Fruit fly (Drosophila melanogaster): ENCODE results near the gene Sras.

Sras gene

dm6 chr3L:5535659-5536058 is 27.9 kb upstream of the Sras start, which contains the start of gene CG13285:
Gene CG13285, minus strand, starts transcription at chr3L:5535759.
- TF ChIP-seq Rel (GFP tag; optimal IDR thresholded peaks at IDR 0.05) = no peak
- no peak for TF ChIP-seq Rel (tag; optimal IDR thresholded peaks at IDR 0.05)
- no peak for TF ChIP-seq Mio (GFP tag; optimal IDR thresholded peaks at IDR 0.05)
- no peak for TF ChIP-seq rgr (GFP tag; optimal IDR thresholded peaks at IDR 0.05)
- TF ChIP-seq CrebA (GFP tag; optimal IDR thresholded peaks at IDR 0.05; ENCODE audit: borderline replicate concordance) = no peak
- no peak for TF ChIP-seq Sp1 (GFP tag; optimal IDR thresholded peaks at IDR 0.05)
- no peak for TF ChIP-seq GATAd (GFP tag; optimal IDR thresholded peaks at IDR 0.05)
- no peak for TF ChIP-seq brk (GFP tag; optimal IDR thresholded peaks at IDR 0.05)
- TF ChIP-seq Dfd (GFP tag; optimal IDR thresholded peaks at IDR 0.05) = no peak
- no peak for TF ChIP-seq usp (GFP tag; optimal IDR thresholded peaks at IDR 0.05)
- no peak for TF ChIP-seq woc (GFP tag; optimal IDR thresholded peaks at IDR 0.05)
- no peak for TF ChIP-seq Hnf4 (GFP tag; optimal IDR thresholded peaks at IDR 0.05)
- no peak for TF ChIP-seq sv (GFP tag; optimal IDR thresholded peaks at IDR 0.05)

DNA sequence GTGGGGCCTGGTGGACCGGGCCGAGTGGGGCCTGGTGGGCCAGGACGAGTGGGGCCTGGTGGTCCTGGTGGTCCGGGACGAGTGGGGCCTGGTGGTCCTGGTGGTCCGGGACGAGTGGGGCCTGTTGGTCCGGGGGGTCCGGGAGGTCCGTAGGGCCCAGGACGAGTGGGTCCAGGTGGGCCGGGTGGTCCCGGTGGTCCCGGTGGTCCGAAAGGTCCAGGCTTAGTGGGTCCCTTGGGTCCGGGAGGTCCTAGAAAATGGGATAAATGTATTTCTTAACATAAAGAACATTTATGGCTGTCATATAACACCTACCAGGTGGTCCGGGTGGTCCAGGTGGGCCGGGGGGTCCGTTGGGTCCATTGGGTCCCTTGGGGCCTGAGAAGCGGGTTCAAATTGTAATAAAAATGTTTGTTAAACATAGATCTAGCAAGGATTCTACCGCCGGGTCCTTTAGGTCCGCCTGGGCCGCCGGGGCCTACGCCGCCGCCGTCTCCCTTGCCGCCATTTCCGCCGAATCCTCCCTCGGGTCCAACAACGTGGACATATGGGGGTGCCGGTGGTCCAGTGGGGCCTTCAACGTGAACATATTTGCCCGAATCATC is 22.8 kb upstream of the Sras start:
- TF ChIP-seq Hr83 (GFP tag; optimal IDR thresholded peaks at IDR 0.05; ENCODE audit: poor library complexity, severe bottlenecking) (no peak), Dfd (GFP tag; optimal IDR thresholded peaks at IDR 0.05) (peak; percentile 99), ey (GFP tag; optimal IDR thresholded peaks at IDR 0.05) (no peak), rgr (GFP tag; optimal IDR thresholded peaks at IDR 0.05) (no peak), Myc (optimal IDR thresholded peaks at IDR 0.05) (no peak), N (GFP tag; optimal IDR thresholded peaks at IDR 0.05) (no peak)

DNA sequence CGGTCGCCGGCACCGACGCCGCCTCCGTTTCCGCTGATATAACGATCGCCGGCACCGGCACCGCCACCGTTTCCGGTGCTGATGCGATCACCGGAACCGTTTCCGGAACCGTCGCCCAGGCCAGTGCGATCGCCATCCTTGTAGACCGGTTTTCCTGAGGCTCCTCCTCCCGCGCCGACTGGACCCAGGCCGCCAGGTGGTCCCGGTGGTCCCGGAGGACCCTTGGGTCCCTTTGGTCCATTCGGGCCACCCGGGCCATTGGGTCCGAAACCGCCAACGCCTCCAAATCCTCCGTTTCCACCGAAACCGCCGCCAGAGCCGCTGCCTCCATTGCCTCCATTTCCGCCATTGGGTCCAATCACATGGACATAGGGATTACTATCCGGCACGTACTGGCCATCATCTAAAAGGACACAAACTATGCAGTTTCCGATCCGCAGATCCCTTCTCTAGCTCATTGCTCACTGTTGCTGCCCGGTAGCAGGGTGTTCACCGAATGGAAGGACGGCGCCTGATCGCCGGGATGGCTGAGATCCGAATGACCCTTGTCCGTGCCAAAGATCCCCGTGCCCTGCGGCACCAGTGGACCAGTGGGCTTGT is 20.7 kb upstream of the Sras start:
- peak; percentile 99 for TF ChIP-seq Dfd (GFP tag; optimal IDR thresholded peaks at IDR 0.05)
- no peak for TF ChIP-seq Vsx2 (GFP tag; optimal IDR thresholded peaks at IDR 0.05; ENCODE audit: partially characterized antibody)
- no peak for TF ChIP-seq sv (GFP tag; optimal IDR thresholded peaks at IDR 0.05)

- TF ChIP-seq CG32264 (GFP tag; optimal IDR thresholded peaks at IDR 0.05) (no peak), GATAd (GFP tag; optimal IDR thresholded peaks at IDR 0.05) (no peak), fru (GFP tag; optimal IDR thresholded peaks at IDR 0.05) (no peak), dl (GFP tag; optimal IDR thresholded peaks at IDR 0.05; ENCODE audit: insufficient read depth in 1 of 2, partially characterized antibody in 2 of 2) (no peak), Dif (GFP tag; optimal IDR thresholded peaks at IDR 0.05; ENCODE audit: partially characterized antibody) (no peak), lola (GFP tag; optimal IDR thresholded peaks at IDR 0.05) (no peak), br (GFP tag; optimal IDR thresholded peaks at IDR 0.05) (no peak), woc (GFP tag; optimal IDR thresholded peaks at IDR 0.05) (no peak), Hnf4 (GFP tag; optimal IDR thresholded peaks at IDR 0.05) (no peak), tai (GFP tag; optimal IDR thresholded peaks at IDR 0.05) (no peak), Rel (GFP tag; optimal IDR thresholded peaks at IDR 0.05) (no peak), Rel (tag; optimal IDR thresholded peaks at IDR 0.05) (no peak), usp (GFP tag; optimal IDR thresholded peaks at IDR 0.05) (no peak), Myc (optimal IDR thresholded peaks at IDR 0.05) (no peak), rgr (GFP tag; optimal IDR thresholded peaks at IDR 0.05) (no peak), jim (GFP tag; optimal IDR thresholded peaks at IDR 0.05) (no peak)
Observed at dm6 chr3L:5548524-5549084, 15.0 kb upstream of the Sras start.

dm6 chr3L:5551087-5551486 is 12.5 kb upstream of the Sras start, which contains the start of gene frm:
Gene frm, minus strand, starts transcription at chr3L:5551159.
- TF ChIP-seq foxo (GFP tag; optimal IDR thresholded peaks at IDR 0.05) (no peak), woc (GFP tag; optimal IDR thresholded peaks at IDR 0.05) (no peak), fru (GFP tag; optimal IDR thresholded peaks at IDR 0.05) (no peak), Abd-B (GFP tag; optimal IDR thresholded peaks at IDR 0.05) (no peak), sv (GFP tag; optimal IDR thresholded peaks at IDR 0.05) (no peak), CrebA (GFP tag; optimal IDR thresholded peaks at IDR 0.05; ENCODE audit: borderline replicate concordance) (peak; percentile 10), Rel (GFP tag; optimal IDR thresholded peaks at IDR 0.05) (peak; percentile 18), Rel (tag; optimal IDR thresholded peaks at IDR 0.05) (peak; percentile 37), Sp1 (GFP tag; optimal IDR thresholded peaks at IDR 0.05) (peak; percentile 56), CG32264 (GFP tag; optimal IDR thresholded peaks at IDR 0.05) (no peak), Hr78 (GFP tag; optimal IDR thresholded peaks at IDR 0.05) (no peak), Dfd (GFP tag; optimal IDR thresholded peaks at IDR 0.05) (peak; percentile 8), Jra (GFP tag; optimal IDR thresholded peaks at IDR 0.05) (no peak), jim (GFP tag; optimal IDR thresholded peaks at IDR 0.05) (peak; percentile 27), Hnf4 (GFP tag; optimal IDR thresholded peaks at IDR 0.05) (no peak), pan (optimal IDR thresholded peaks at IDR 0.05) (no peak), OdsH (GFP tag; optimal IDR thresholded peaks at IDR 0.05) (no peak)

Measured in whole organism, wandering third instar larva.